Worm (Caenorhabditis elegans) whole organism, L3 larva: ENCODE data around the gene T26C12.2.

Source experiments
- ama-1 ChIP-seq: fragments of 150-350 bp; optimal IDR thresholded peaks from 2 replicates; lab custom pipeline; 2018
- ceh-28 ChIP-seq: fragments of 150-350 bp; optimal IDR thresholded peaks from 2 replicates; lab custom pipeline; 2014; ENCODE audit warnings: missing biosample characterization, missing genetic modification reagents, missing genetic modification characterization
- elt-1 ChIP-seq: fragments of 150-350 bp; optimal IDR thresholded peaks from 2 replicates; lab custom pipeline; 2014; ENCODE audit warnings: missing biosample characterization, missing genetic modification characterization
- nfya-1 ChIP-seq: sonication (generic microtip); optimal IDR thresholded peaks from 2 replicates; lab custom pipeline; 2017; ENCODE audit warnings: missing genetic modification characterization, mild to moderate bottlenecking, missing compliant biosample characterization, antibody characterized with exemption, moderate library complexity; ENCODE audit not compliant: insufficient read depth
- nhr-28 ChIP-seq: fragments of 150-350 bp; optimal IDR thresholded peaks from 2 replicates; lab custom pipeline; 2014; ENCODE audit warnings: missing biosample characterization, missing genetic modification characterization
- nhr-77 ChIP-seq: fragments of 150-350 bp; optimal IDR thresholded peaks from 2 replicates; lab custom pipeline; 2014; ENCODE audit warnings: missing biosample characterization, missing genetic modification characterization
- pha-4 ChIP-seq: fragments of 150-350 bp; optimal IDR thresholded peaks from 2 replicates; lab custom pipeline; 2014; ENCODE audit warnings: missing biosample characterization, missing genetic modification reagents, missing genetic modification characterization
- snpc-4 ChIP-seq: fragments of 150-350 bp; optimal IDR thresholded peaks from 2 replicates; lab custom pipeline; 2014; ENCODE audit warnings: missing biosample characterization, missing genetic modification characterization
- tbx-2 ChIP-seq: sonication (generic microtip); optimal IDR thresholded peaks from 2 replicates; lab custom pipeline; 2016; ENCODE audit warnings: mild to moderate bottlenecking, missing genetic modification characterization, missing compliant biosample characterization

DNA sequence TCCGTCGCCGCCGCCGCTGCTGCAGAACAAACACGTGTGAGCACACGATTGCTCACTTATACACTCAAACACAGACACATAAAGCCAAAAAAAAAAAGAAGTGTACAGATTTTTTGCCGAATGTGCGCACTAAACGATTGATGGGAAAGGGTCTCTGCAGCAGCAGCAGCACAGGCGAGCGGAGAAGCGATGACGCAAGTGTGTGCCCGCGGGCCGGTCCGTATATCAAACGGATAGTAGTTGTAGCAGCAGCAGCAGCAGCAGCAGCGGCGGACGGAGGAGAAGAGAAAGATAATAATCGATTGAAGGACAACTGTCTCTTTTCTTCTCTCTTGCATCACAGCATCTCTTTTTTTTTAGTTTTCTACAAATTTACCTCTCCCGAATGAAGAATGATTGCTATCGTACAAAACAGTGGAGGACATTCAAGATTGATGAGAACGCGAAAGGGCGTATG is 32.1 kb downstream of the T26C12.2 start:
- TF ChIP-seq snpc-4 (tag; lab: Kevin White, UChicago) = peak; percentile 16
- TF ChIP-seq ama-1 (lab: Kevin White, UChicago) = no peak
- no peak for TF ChIP-seq elt-1 (tag; lab: Kevin White, UChicago)
- TF ChIP-seq pha-4 (tag; lab: Kevin White, UChicago) = peak; percentile 47
- TF ChIP-seq tbx-2 (tag; lab: Kevin White, UChicago) = peak; percentile 12
- no peak for TF ChIP-seq nhr-28 (tag; lab: Kevin White, UChicago)
- peak; percentile 72 for TF ChIP-seq ceh-28 (tag; lab: Kevin White, UChicago)
- TF ChIP-seq nhr-77 (tag; lab: Kevin White, UChicago) = no peak
- peak; percentile 19 for TF ChIP-seq nfya-1 (tag; lab: Kevin White, UChicago)
